Worm (Caenorhabditis elegans) whole organism, young adult: ENCODE data around the gene idpp-4.

Experiments used
- F22D6.2 ChIP-seq: sonication (generic microtip); optimal IDR thresholded peaks from 2 replicates; lab custom pipeline; 2016; ENCODE audit warnings: mild to moderate bottlenecking, missing genetic modification characterization, missing compliant biosample characterization
- egrh-3 ChIP-seq: fragments of 200-800 bp; sonication (Bioruptor generic); IDR thresholded peaks from 2 replicates; pipeline ENCODE4 v1.3.6; 2022; ENCODE audit warnings: missing genetic modification reagents, missing genetic modification characterization, missing compliant biosample characterization
- madf-6 ChIP-seq: fragments of 200-800 bp; sonication (Bioruptor generic); IDR thresholded peaks from 2 replicates; pipeline ENCODE4 v1.3.6; 2022; ENCODE audit warnings: missing genetic modification reagents, missing genetic modification characterization, missing compliant biosample characterization
- unc-62 ChIP-seq: fragments of 150-350 bp; optimal IDR thresholded peaks from 2 replicates; lab custom pipeline; 2014; ENCODE audit warnings: missing biosample characterization, missing genetic modification reagents, missing genetic modification characterization

DNA sequence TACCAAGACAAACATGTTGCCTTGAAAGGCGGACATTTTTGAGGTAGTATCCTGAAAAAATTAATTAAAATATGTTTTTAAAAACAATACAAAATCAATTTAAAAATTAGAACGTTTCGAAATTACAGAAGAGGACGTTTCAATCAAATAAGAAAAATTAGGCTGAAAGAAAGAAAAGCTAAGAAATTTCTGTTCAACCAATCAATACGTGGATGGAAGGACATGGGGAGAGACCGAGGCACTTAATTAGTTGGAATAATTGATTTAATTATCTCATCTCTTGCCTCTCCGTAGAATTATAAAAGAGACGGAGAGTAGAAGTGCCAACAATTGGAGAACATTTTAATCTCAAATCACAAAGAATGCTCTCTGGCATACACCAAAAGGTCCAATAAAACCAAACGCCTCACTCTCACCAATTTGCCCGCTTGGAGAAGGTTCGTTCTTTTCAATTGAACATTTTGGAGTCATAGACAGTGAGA lies 48.3 kb downstream of the idpp-4 start, which contains the start of gene ceh-58:
- TF ChIP-seq F22D6.2 (tag; lab: Kevin White, UChicago) = no peak
- TF ChIP-seq egrh-3 (GFP tag; lab: Robert Waterston, UW) = no peak
- TF ChIP-seq unc-62 (GFP tag; lab: Kevin White, UChicago) = no peak
- TF ChIP-seq madf-6 (GFP tag; lab: Robert Waterston, UW) = no peak
